Worm (Caenorhabditis elegans) whole organism, L4 larva: ENCODE results near the gene C17H12.12.

Experiments
- D1046.2 ChIP-seq: fragments of 200-800 bp; sonication (Bioruptor generic); IDR thresholded peaks from 2 replicates; pipeline ENCODE4 v1.3.6; 2022; ENCODE audit warnings: missing genetic modification characterization, missing compliant biosample characterization
- F44E2.7 ChIP-seq: fragments of 200-800 bp; sonication (Bioruptor generic); IDR thresholded peaks from 2 replicates; pipeline ENCODE4 v2.1.2; 2022; ENCODE audit warnings: missing genetic modification characterization, missing compliant biosample characterization
- F49E8.2 ChIP-seq: sonication (generic microtip); optimal IDR thresholded peaks from 2 replicates; lab custom pipeline; 2016; ENCODE audit warnings: missing compliant biosample characterization, mild to moderate bottlenecking, missing genetic modification characterization, borderline replicate concordance
- Y75B8A.6 ChIP-seq: fragments of 200-800 bp; sonication (Bioruptor generic); IDR thresholded peaks from 2 replicates; pipeline ENCODE4 v1.3.6; 2022; ENCODE audit warnings: missing genetic modification reagents, missing genetic modification characterization, missing compliant biosample characterization
- aly-2 ChIP-seq: sonication (generic microtip); optimal IDR thresholded peaks from 2 replicates; lab custom pipeline; 2018; ENCODE audit warnings: missing biosample characterization, missing genetic modification characterization
- attf-4 ChIP-seq: sonication (generic microtip); optimal IDR thresholded peaks from 3 replicates; lab custom pipeline; 2017; ENCODE audit warnings: missing biosample characterization, missing genetic modification characterization
- ceh-20 ChIP-seq: fragments of 200-800 bp; sonication (Bioruptor generic); IDR thresholded peaks from 2 replicates; pipeline ENCODE4 v1.3.6; 2022; ENCODE audit warnings: missing genetic modification reagents, missing genetic modification characterization, missing compliant biosample characterization
- ceh-28 ChIP-seq: fragments of 150-350 bp; optimal IDR thresholded peaks from 2 replicates; lab custom pipeline; 2014; ENCODE audit warnings: missing biosample characterization, missing genetic modification reagents, missing genetic modification characterization
- ceh-62 ChIP-seq: sonication (generic microtip); optimal IDR thresholded peaks from 2 replicates; lab custom pipeline; 2017; ENCODE audit warnings: missing biosample characterization, missing genetic modification characterization
- ces-1 ChIP-seq: fragments of 150-350 bp; sonication (generic microtip); optimal IDR thresholded peaks from 4 replicates; lab custom pipeline; 2014; ENCODE audit warnings: missing biosample characterization, missing genetic modification reagents, missing genetic modification characterization
- ctbp-1 ChIP-seq: fragments of 200-800 bp; sonication (Bioruptor generic); IDR thresholded peaks from 2 replicates; pipeline ENCODE4 v1.3.6; 2022; ENCODE audit warnings: missing genetic modification reagents, missing genetic modification characterization, missing compliant biosample characterization
- daf-16 ChIP-seq, 3 experiments: sonication (generic microtip); optimal IDR thresholded peaks; 2 replicates each; lab custom pipeline; 2016 to 2017; ENCODE audit warnings: missing genetic modification characterization in 3 of 3, missing genetic modification reagents in 3 of 3, mild to moderate bottlenecking in 2 of 3, missing compliant biosample characterization in 2 of 3, missing biosample characterization in 1 of 3, moderate library complexity in 1 of 3
- dmd-6 ChIP-seq: fragments of 200-800 bp; sonication (Bioruptor generic); IDR thresholded peaks from 2 replicates; pipeline ENCODE4 v1.3.6; 2022; ENCODE audit warnings: missing genetic modification reagents, missing genetic modification characterization, missing compliant biosample characterization
- dmd-8 ChIP-seq: fragments of 200-800 bp; sonication (Bioruptor generic); IDR thresholded peaks from 2 replicates; pipeline ENCODE4 v1.3.6; 2022; ENCODE audit warnings: missing genetic modification characterization, missing compliant biosample characterization
- dmd-9 ChIP-seq: fragments of 200-800 bp; sonication (Bioruptor generic); IDR thresholded peaks from 2 replicates; pipeline ENCODE4 v1.3.6; 2022; ENCODE audit warnings: missing genetic modification reagents, missing genetic modification characterization, missing compliant biosample characterization
- fkh-10 ChIP-seq: fragments of 150-350 bp; optimal IDR thresholded peaks from 2 replicates; lab custom pipeline; 2014; ENCODE audit warnings: missing biosample characterization, missing genetic modification reagents, missing genetic modification characterization
- fos-1 ChIP-seq: fragments of 150-350 bp; optimal IDR thresholded peaks from 2 replicates; lab custom pipeline; 2014; ENCODE audit warnings: missing biosample characterization, missing genetic modification characterization
- hlh-11 ChIP-seq: fragments of 200-800 bp; sonication (Bioruptor generic); optimal IDR thresholded peaks from 2 replicates; lab custom pipeline; 2018; ENCODE audit warnings: mild to moderate bottlenecking, missing genetic modification characterization, missing compliant biosample characterization
- hlh-30 ChIP-seq: sonication (generic microtip); optimal IDR thresholded peaks from 2 replicates; lab custom pipeline; 2017; ENCODE audit warnings: antibody characterized with exemption, mild to moderate bottlenecking, missing genetic modification characterization, missing compliant biosample characterization; ENCODE audit not compliant: insufficient read depth
- lim-7 ChIP-seq: fragments of 200-800 bp; sonication (Bioruptor generic); IDR thresholded peaks from 2 replicates; pipeline ENCODE4 v1.3.6; 2022; ENCODE audit warnings: missing genetic modification characterization, missing compliant biosample characterization
- lin-15B ChIP-seq: fragments of 150-350 bp; sonication (generic microtip); optimal IDR thresholded peaks from 3 replicates; lab custom pipeline; 2014; ENCODE audit warnings: missing biosample characterization, missing genetic modification characterization
- lin-29 ChIP-seq: fragments of 200-800 bp; sonication (Bioruptor generic); IDR thresholded peaks from 2 replicates; pipeline ENCODE4 v1.3.6; 2022; ENCODE audit warnings: missing genetic modification reagents, missing genetic modification characterization, missing compliant biosample characterization
- lin-38 ChIP-seq: fragments of 200-800 bp; sonication (Bioruptor generic); IDR thresholded peaks from 2 replicates; pipeline ENCODE4 v1.3.6; 2022; ENCODE audit warnings: missing genetic modification reagents, missing genetic modification characterization, missing compliant biosample characterization
- madf-9 ChIP-seq: fragments of 200-800 bp; sonication (Bioruptor generic); conservative IDR thresholded peaks from 2 replicates; pipeline ENCODE4 v1.3.6; 2022; ENCODE audit warnings: missing genetic modification reagents, missing genetic modification characterization, missing compliant biosample characterization
- mdl-1 ChIP-seq, 2 experiments: fragments of 150-350 bp in 1 of 2; sonication (generic microtip) in 1 of 2; optimal IDR thresholded peaks; 2 replicates each; lab custom pipeline; 2014 to 2017; ENCODE audit warnings: missing biosample characterization in 2 of 2, missing genetic modification characterization in 2 of 2
- mep-1 ChIP-seq: fragments of 150-350 bp; sonication (generic microtip); optimal IDR thresholded peaks from 3 replicates; lab custom pipeline; 2014; ENCODE audit warnings: missing biosample characterization, missing genetic modification characterization
- nhr-10 ChIP-seq: fragments of 150-350 bp; optimal IDR thresholded peaks from 2 replicates; lab custom pipeline; 2014; ENCODE audit warnings: missing biosample characterization, missing genetic modification characterization
- nhr-11 ChIP-seq: fragments of 150-350 bp; optimal IDR thresholded peaks from 2 replicates; lab custom pipeline; 2014; ENCODE audit warnings: missing biosample characterization, missing genetic modification characterization
- nhr-237 ChIP-seq: sonication (generic microtip); optimal IDR thresholded peaks from 2 replicates; lab custom pipeline; 2017; ENCODE audit warnings: missing biosample characterization, missing genetic modification characterization
- nhr-28 ChIP-seq: fragments of 150-350 bp; optimal IDR thresholded peaks from 2 replicates; lab custom pipeline; 2014; ENCODE audit warnings: missing biosample characterization, missing genetic modification characterization
- nhr-48 ChIP-seq: sonication (generic microtip); optimal IDR thresholded peaks from 2 replicates; lab custom pipeline; 2016; ENCODE audit warnings: mild to moderate bottlenecking, missing genetic modification characterization, missing compliant biosample characterization
- nhr-76 ChIP-seq: fragments of 150-350 bp; optimal IDR thresholded peaks from 2 replicates; lab custom pipeline; 2014; ENCODE audit warnings: missing biosample characterization, missing genetic modification characterization
- pha-4 ChIP-seq, 2 experiments: fragments of 150-350 bp in 1 of 2; fragments of 200-800 bp in 1 of 2; sonication (Bioruptor generic) in 1 of 2; IDR thresholded peaks in 1 of 2; optimal IDR thresholded peaks in 1 of 2; 2 replicates each; pipeline versions ENCODE4 v1.3.6 to Lab custom; 2014 to 2022; ENCODE audit warnings: missing genetic modification characterization in 2 of 2, missing genetic modification reagents in 2 of 2, missing biosample characterization in 1 of 2, missing compliant biosample characterization in 1 of 2
- php-3 ChIP-seq: fragments of 200-800 bp; sonication (Bioruptor generic); IDR thresholded peaks from 2 replicates; pipeline ENCODE4 v1.3.6; 2022; ENCODE audit warnings: missing genetic modification reagents, missing genetic modification characterization, missing compliant biosample characterization
- sdz-12 ChIP-seq: fragments of 200-800 bp; sonication (Bioruptor generic); optimal IDR thresholded peaks from 2 replicates; lab custom pipeline; 2018; ENCODE audit warnings: mild to moderate bottlenecking, missing genetic modification characterization, missing compliant biosample characterization
- spr-3 ChIP-seq: fragments of 200-800 bp; sonication (Bioruptor generic); optimal IDR thresholded peaks from 2 replicates; lab custom pipeline; 2018; ENCODE audit warnings: mild to moderate bottlenecking, missing genetic modification characterization, missing compliant biosample characterization
- tag-97 ChIP-seq: fragments of 200-800 bp; sonication (Bioruptor generic); IDR thresholded peaks from 2 replicates; pipeline ENCODE4 v1.3.6; 2022; ENCODE audit warnings: missing genetic modification characterization, missing compliant biosample characterization
- unc-130 ChIP-seq: sonication (generic microtip); optimal IDR thresholded peaks from 2 replicates; lab custom pipeline; 2016; ENCODE audit warnings: missing genetic modification reagents, missing genetic modification characterization, missing compliant biosample characterization
- unc-62 ChIP-seq, 3 experiments: fragments of 150-350 bp in 1 of 3; sonication (generic microtip); optimal IDR thresholded peaks in 2 of 3; peaks in 1 of 3; 1 replicate in 1 of 3; 2 replicates in 2 of 3; lab custom pipeline; 2014 to 2017; ENCODE audit warnings: missing biosample characterization in 3 of 3, missing genetic modification characterization in 3 of 3, missing genetic modification reagents in 3 of 3, missing genotype in 1 of 3
- vab-7 ChIP-seq: fragments of 200-800 bp; sonication (Bioruptor generic); IDR thresholded peaks from 2 replicates; pipeline ENCODE4 v1.3.6; 2022; ENCODE audit warnings: missing genetic modification reagents, missing genetic modification characterization, missing compliant biosample characterization
- zag-1 ChIP-seq: fragments of 150-350 bp; optimal IDR thresholded peaks from 2 replicates; lab custom pipeline; 2014; ENCODE audit warnings: missing biosample characterization, missing genetic modification characterization
- zfp-2 ChIP-seq: sonication (generic microtip); optimal IDR thresholded peaks from 2 replicates; lab custom pipeline; 2016; ENCODE audit warnings: mild to moderate bottlenecking, missing genetic modification characterization, missing compliant biosample characterization
- zip-11 ChIP-seq: fragments of 200-800 bp; sonication (Bioruptor generic); IDR thresholded peaks from 2 replicates; pipeline ENCODE4 v1.3.6; 2022; ENCODE audit warnings: missing genetic modification characterization, missing compliant biosample characterization
- ztf-7 ChIP-seq: fragments of 150-350 bp; optimal IDR thresholded peaks from 2 replicates; lab custom pipeline; 2014; ENCODE audit warnings: missing biosample characterization, missing genetic modification characterization

Gene C17H12.12

ce11 chrIV:6767240-6767639 is 28.5 kb upstream of the C17H12.12 start (continued):
- TF ChIP-seq nhr-11 (tag; lab: Kevin White, UChicago) (no peak), dmd-6 (GFP tag; lab: Robert Waterston, UW) (peak; percentile 20; the same call in 1 of the 2 replicates), unc-62 (GFP tag; optimal IDR thresholded peaks at IDR 0.05 in 1 of 2; lab: Kevin White, UChicago) (no peak), unc-62 (tag; optimal IDR thresholded peaks at IDR 0.05; lab: Kevin White, UChicago) (no peak), ceh-62 (tag; lab: Kevin White, UChicago) (no peak), attf-4 (tag; lab: Kevin White, UChicago) (no peak), zag-1 (tag; lab: Kevin White, UChicago) (no peak), tag-97 (GFP tag; lab: Robert Waterston, UW) (no peak), fkh-10 (GFP tag; lab: Kevin White, UChicago) (peak; percentile 43), lin-15B (tag; lab: Kevin White, UChicago) (no peak), nhr-10 (tag; lab: Kevin White, UChicago) (no peak), sdz-12 (GFP tag; lab: Kevin White, UChicago) (no peak), ceh-20 (no peak), F44E2.7 (no peak), aly-2 (tag; lab: Kevin White, UChicago) (no peak), hlh-11 (tag; lab: Kevin White, UChicago) (peak; percentile 70), vab-7 (no peak), mdl-1 (tag; optimal IDR thresholded peaks at IDR 0.05; lab: Kevin White, UChicago) (peak in 1 of 2 experiments; percentile 69), mep-1 (tag; lab: Kevin White, UChicago) (peak; percentile 75), nhr-48 (peak; percentile 6), fos-1 (tag; lab: Kevin White, UChicago) (no peak), nhr-237 (tag; lab: Kevin White, UChicago) (no peak), ceh-28 (tag; lab: Kevin White, UChicago) (peak; percentile 52), nhr-28 (tag; lab: Kevin White, UChicago) (peak; percentile 59), php-3 (GFP tag; lab: Robert Waterston, UW) (no peak), madf-9 (no peak), dmd-9 (no peak), ctbp-1 (GFP tag; lab: Robert Waterston, UW) (no peak), F49E8.2 (tag; lab: Kevin White, UChicago) (no peak), unc-130 (no peak), nhr-76 (no peak), hlh-30 (peak; percentile 91), lin-38 (GFP tag; lab: Robert Waterston, UW) (no peak; the same call in 1 of the 2 replicates), lim-7 (GFP tag; lab: Robert Waterston, UW) (no peak), zip-11 (GFP tag; lab: Robert Waterston, UW) (no peak), ces-1 (GFP tag; lab: Kevin White, UChicago) (no peak), lin-29 (GFP tag; lab: Robert Waterston, UW) (no peak), zfp-2 (tag; lab: Kevin White, UChicago) (no peak), ztf-7 (no peak), D1046.2 (GFP tag; lab: Robert Waterston, UW) (no peak), daf-16 (GFP tag; optimal IDR thresholded peaks at IDR 0.05; lab: Kevin White, UChicago) (no peak), daf-16 (tag; optimal IDR thresholded peaks at IDR 0.05; lab: Kevin White, UChicago) (peak; percentile 72), pha-4 (GFP tag; IDR thresholded peaks at IDR 0.05; lab: Robert Waterston, UW) (no peak), pha-4 (tag; optimal IDR thresholded peaks at IDR 0.05; lab: Kevin White, UChicago) (no peak), Y75B8A.6 (GFP tag; lab: Robert Waterston, UW) (no peak), spr-3 (GFP tag; lab: Kevin White, UChicago) (no peak), dmd-8 (no peak)
